Worm (Caenorhabditis elegans) whole organism, young adult: Measurements from ENCODE around the gene madf-9.

Source experiments
- B0261.1 ChIP-seq: sonication (generic microtip); optimal IDR thresholded peaks from 2 replicates; lab custom pipeline; 2016; ENCODE audit warnings: mild to moderate bottlenecking, missing genetic modification characterization, moderate library complexity, missing compliant biosample characterization
- F57A8.1 ChIP-seq: fragments of 200-800 bp; sonication (Bioruptor generic); optimal IDR thresholded peaks from 2 replicates; lab custom pipeline; 2018; ENCODE audit warnings: mild to moderate bottlenecking, missing genetic modification characterization, moderate library complexity, missing compliant biosample characterization
- ccch-3 ChIP-seq: fragments of 200-800 bp; sonication (Bioruptor generic); optimal IDR thresholded peaks from 2 replicates; lab custom pipeline; 2018; ENCODE audit warnings: mild to moderate bottlenecking, missing genetic modification characterization, missing compliant biosample characterization
- egrh-3 ChIP-seq: fragments of 200-800 bp; sonication (Bioruptor generic); IDR thresholded peaks from 2 replicates; pipeline ENCODE4 v1.3.6; 2022; ENCODE audit warnings: missing genetic modification reagents, missing genetic modification characterization, missing compliant biosample characterization
- mcd-1 ChIP-seq: fragments of 200-800 bp; sonication (Bioruptor generic); IDR thresholded peaks from 2 replicates; pipeline ENCODE4 v1.3.6; 2022; ENCODE audit warnings: missing genetic modification reagents, missing genetic modification characterization, missing compliant biosample characterization
- pbrm-1 ChIP-seq: fragments of 200-800 bp; sonication (Bioruptor generic); IDR thresholded peaks from 2 replicates; pipeline ENCODE4 v1.3.6; 2022; ENCODE audit warnings: missing genetic modification reagents, missing genetic modification characterization, missing compliant biosample characterization
- rec-8 ChIP-seq, 2 experiments: sonication (generic microtip); optimal IDR thresholded peaks; 2 replicates each; lab custom pipeline; 2016; ENCODE audit warnings: mild to moderate bottlenecking in 2 of 2, missing genetic modification characterization in 2 of 2, missing genetic modification reagents in 2 of 2, missing genotype in 2 of 2, missing biosample characterization in 1 of 2, missing compliant biosample characterization in 1 of 2, moderate library complexity in 1 of 2
- repo-1 ChIP-seq: sonication (generic microtip); optimal IDR thresholded peaks from 2 replicates; lab custom pipeline; 2017; ENCODE audit warnings: mild to moderate bottlenecking, missing genetic modification characterization, missing compliant biosample characterization
- sdz-38 ChIP-seq: sonication (generic microtip); optimal IDR thresholded peaks from 2 replicates; lab custom pipeline; 2016; ENCODE audit warnings: missing genotype, missing genetic modification characterization, missing compliant biosample characterization
- snpc-1.1 ChIP-seq: sonication (generic microtip); optimal IDR thresholded peaks from 2 replicates; lab custom pipeline; 2017; ENCODE audit warnings: missing genetic modification characterization, mild to moderate bottlenecking, missing compliant biosample characterization, antibody characterized with exemption, moderate library complexity, missing genotype, missing genetic modification reagents; ENCODE audit not compliant: insufficient read depth
- ztf-25 ChIP-seq: fragments of 200-800 bp; sonication (Bioruptor generic); IDR thresholded peaks from 2 replicates; pipeline ENCODE4 v1.3.6; 2022; ENCODE audit warnings: missing genetic modification reagents, missing genetic modification characterization, missing compliant biosample characterization

- no peak for TF ChIP-seq pbrm-1
- TF ChIP-seq ccch-3 = no peak
- no peak for TF ChIP-seq ztf-25 (GFP tag; lab: Robert Waterston, UW)
- no peak for TF ChIP-seq rec-8 (tag; optimal IDR thresholded peaks at IDR 0.05; lab: Kevin White, UChicago)
- TF ChIP-seq repo-1 (tag; lab: Kevin White, UChicago) = no peak
- TF ChIP-seq F57A8.1 (GFP tag; lab: Kevin White, UChicago) = no peak
- no peak for TF ChIP-seq mcd-1 (GFP tag; lab: Robert Waterston, UW)
- peak; percentile 55; the same call in 1 of the 2 replicates for TF ChIP-seq egrh-3 (GFP tag; lab: Robert Waterston, UW)
- TF ChIP-seq snpc-1.1 = no peak
- TF ChIP-seq sdz-38 = no peak
- no peak for TF ChIP-seq B0261.1 (tag; lab: Kevin White, UChicago)
Observed at ce11 chrIV:3604104-3604503, 32.8 kb upstream of the madf-9 start.
